Worm (Caenorhabditis elegans): ENCODE measurements around the gene sfxn-1.2.

Gene sfxn-1.2

ce11 chrII:11181250-11181704 lies 4.6 kb upstream of the sfxn-1.2 start, which contains the start of gene bigr-1:
Gene bigr-1 (plus strand): TSS chrII:11181654.
- TF ChIP-seq fkh-10 (GFP tag; optimal IDR thresholded peaks at IDR 0.05) = no peak
- TF ChIP-seq ttx-3 (tag; optimal IDR thresholded peaks at IDR 0.05) = no peak
- TF ChIP-seq che-1 (tag; optimal IDR thresholded peaks at IDR 0.05) = no peak
- TF ChIP-seq ceh-45 (GFP tag; IDR thresholded peaks at IDR 0.05) = no peak
- no peak for TF ChIP-seq pag-3 (tag; optimal IDR thresholded peaks at IDR 0.05; ENCODE audit: borderline replicate concordance)
- no peak for TF ChIP-seq syd-9 (tag; optimal IDR thresholded peaks at IDR 0.05)
- TF ChIP-seq pha-2 (tag; optimal IDR thresholded peaks at IDR 0.05) = no peak
- TF ChIP-seq odd-2 (tag; optimal IDR thresholded peaks at IDR 0.05) = no peak
- TF ChIP-seq unc-3 (GFP tag; conservative IDR thresholded peaks at IDR 0.05) = no peak
- no peak for TF ChIP-seq unc-3 (tag; optimal IDR thresholded peaks at IDR 0.05)
- TF ChIP-seq gmeb-2 (tag; optimal IDR thresholded peaks at IDR 0.05) = no peak
- TF ChIP-seq unc-86 (tag; optimal IDR thresholded peaks at IDR 0.05) = no peak
- TF ChIP-seq K09A11.1 (tag; optimal IDR thresholded peaks at IDR 0.05; ENCODE audit: insufficient read depth) = no peak
- TF ChIP-seq ceh-30 (tag; optimal IDR thresholded peaks at IDR 0.05) = no peak

- TF ChIP-seq F13H6.1 (tag; optimal IDR thresholded peaks at IDR 0.05) = no peak
- TF ChIP-seq sdc-2 (tag; optimal IDR thresholded peaks at IDR 0.05) = peak; percentile 44
- TF ChIP-seq ztf-16 (tag; optimal IDR thresholded peaks at IDR 0.05) = no peak
- TF ChIP-seq dmd-4 (tag; optimal IDR thresholded peaks at IDR 0.05; ENCODE audit: borderline replicate concordance) = no peak
- no peak for TF ChIP-seq fax-1 (tag; optimal IDR thresholded peaks at IDR 0.05)
- TF ChIP-seq C38D4.7 (GFP tag; optimal IDR thresholded peaks at IDR 0.05) = no peak
- TF ChIP-seq ceh-19 (GFP tag; optimal IDR thresholded peaks at IDR 0.05) = no peak
- TF ChIP-seq pros-1 (tag; optimal IDR thresholded peaks at IDR 0.05) = peak; percentile 24
- TF ChIP-seq ceh-30 (tag; optimal IDR thresholded peaks at IDR 0.05) = no peak
- peak; percentile 38 for TF ChIP-seq unc-42 (tag; optimal IDR thresholded peaks at IDR 0.05)
- no peak for TF ChIP-seq ceh-2 (tag; optimal IDR thresholded peaks at IDR 0.05)
- TF ChIP-seq hlh-13 (GFP tag; optimal IDR thresholded peaks at IDR 0.05) = no peak
- no peak for TF ChIP-seq elt-4 (tag; optimal IDR thresholded peaks at IDR 0.05)
- no peak for TF ChIP-seq sox-4 (tag; optimal IDR thresholded peaks at IDR 0.05)
- TF ChIP-seq ahr-1 (tag; optimal IDR thresholded peaks at IDR 0.05) = no peak
- no peak for TF ChIP-seq lim-6 (tag; optimal IDR thresholded peaks at IDR 0.05)
- TF ChIP-seq ceh-9 (tag; optimal IDR thresholded peaks at IDR 0.05) = no peak
- TF ChIP-seq ceh-14 (tag; optimal IDR thresholded peaks at IDR 0.05) = no peak
- TF ChIP-seq ceh-48 (tag; optimal IDR thresholded peaks at IDR 0.05) = peak; percentile 47
- TF ChIP-seq pat-9 (tag; optimal IDR thresholded peaks at IDR 0.05) = no peak
- no peak for TF ChIP-seq ets-4 (tag; optimal IDR thresholded peaks at IDR 0.05)
- no peak for TF ChIP-seq ceh-34 (tag; optimal IDR thresholded peaks at IDR 0.05)
- peak; percentile 65 for TF ChIP-seq ref-2 (tag; optimal IDR thresholded peaks at IDR 0.05)
- TF ChIP-seq pha-2 (tag; optimal IDR thresholded peaks at IDR 0.05) = no peak
- TF ChIP-seq madf-2 (tag; optimal IDR thresholded peaks at IDR 0.05) = no peak
- TF ChIP-seq che-1 (tag; optimal IDR thresholded peaks at IDR 0.05) = no peak
- no peak for TF ChIP-seq zip-5 (tag; optimal IDR thresholded peaks at IDR 0.05)
- no peak for TF ChIP-seq unc-86 (tag; optimal IDR thresholded peaks at IDR 0.05)
- TF ChIP-seq hlh-8 (tag; optimal IDR thresholded peaks at IDR 0.05) = no peak
- TF ChIP-seq lin-11 (tag; optimal IDR thresholded peaks at IDR 0.05) = no peak
- peak; percentile 50 for TF ChIP-seq nfya-1 (tag; optimal IDR thresholded peaks at IDR 0.05)
- peak; percentile 39 for TF ChIP-seq fkh-6 (tag; optimal IDR thresholded peaks at IDR 0.05)
- TF ChIP-seq Y22D7AL.16 (tag; optimal IDR thresholded peaks at IDR 0.05) = no peak
- TF ChIP-seq K02D7.2 (tag; optimal IDR thresholded peaks at IDR 0.05) = no peak
- no peak for TF ChIP-seq ceh-22 (tag; optimal IDR thresholded peaks at IDR 0.05)
- TF ChIP-seq ama-1 (optimal IDR thresholded peaks at IDR 0.05) = no peak
- peak; percentile 26 for TF ChIP-seq C08G9.2 (tag; optimal IDR thresholded peaks at IDR 0.05)
- no peak for TF ChIP-seq pha-4 (tag; optimal IDR thresholded peaks at IDR 0.05)
- TF ChIP-seq tbx-2 (tag; optimal IDR thresholded peaks at IDR 0.05) = peak; percentile 28
- TF ChIP-seq ceh-18 (tag; optimal IDR thresholded peaks at IDR 0.05) = peak; percentile 39
- TF ChIP-seq tbx-7 (tag; optimal IDR thresholded peaks at IDR 0.05) = no peak
- TF ChIP-seq T23F11.4 (GFP tag; optimal IDR thresholded peaks at IDR 0.05) = no peak
Observed at ce11 chrII:11184757-11185341, 979 bp upstream of the sfxn-1.2 start, which contains the start of gene lir-3. Gene lir-3 (minus strand): TSS chrII:11184807.
